Worm (Caenorhabditis elegans): ENCODE data around the gene inx-2.

DNA sequence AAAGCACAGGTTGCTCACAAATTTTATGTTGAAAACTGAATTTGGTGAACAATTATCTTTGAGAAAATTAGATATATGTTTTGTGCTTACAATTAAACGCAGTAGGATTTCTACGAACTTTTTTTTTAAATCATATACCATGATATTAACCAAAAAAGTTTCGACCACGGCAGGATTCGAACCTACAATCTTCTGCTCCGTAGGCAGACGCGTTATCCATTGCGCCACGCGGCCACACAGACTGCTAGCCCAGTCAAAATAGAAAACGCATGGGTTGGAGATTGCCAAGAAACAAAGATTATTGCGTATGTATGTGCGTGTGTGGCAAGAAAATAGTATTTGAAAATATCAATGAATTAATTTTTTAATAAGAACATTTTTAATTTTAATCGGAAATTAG lies 44.1 kb downstream of the inx-2 start:
- TF ChIP-seq C06A6.2 (GFP tag; conservative IDR thresholded peaks at IDR 0.05) (no peak), Y95B8A.8 (GFP tag; IDR thresholded peaks at IDR 0.05) (no peak)

All from whole organism, young adult.